Worm (Caenorhabditis elegans) whole organism, late embryonic: ENCODE measurements around the gene ZC412.3.

ENCODE experiments used
- C38D4.7 ChIP-seq: fragments of 200-800 bp; sonication (Bioruptor generic); optimal IDR thresholded peaks from 2 replicates; lab custom pipeline; 2018; ENCODE audit warnings: mild to moderate bottlenecking, missing genetic modification characterization, moderate library complexity, missing compliant biosample characterization
- T23F11.4 ChIP-seq: fragments of 200-800 bp; sonication (Bioruptor generic); optimal IDR thresholded peaks from 2 replicates; lab custom pipeline; 2018; ENCODE audit warnings: mild to moderate bottlenecking, missing genetic modification characterization, missing compliant biosample characterization
- Y22D7AL.16 ChIP-seq: sonication (generic microtip); optimal IDR thresholded peaks from 2 replicates; lab custom pipeline; 2016; ENCODE audit warnings: missing genetic modification characterization, missing compliant biosample characterization
- ceh-9 ChIP-seq: sonication (generic microtip); optimal IDR thresholded peaks from 2 replicates; lab custom pipeline; 2016; ENCODE audit warnings: mild to moderate bottlenecking, missing genetic modification characterization, inconsistent platforms, missing compliant biosample characterization
- fkh-10 ChIP-seq: fragments of 150-350 bp; optimal IDR thresholded peaks from 2 replicates; lab custom pipeline; 2014; ENCODE audit warnings: missing biosample characterization, missing genetic modification reagents, missing genetic modification characterization
- hlh-6 ChIP-seq: sonication (generic microtip); optimal IDR thresholded peaks from 2 replicates; lab custom pipeline; 2016; ENCODE audit warnings: missing genotype, missing genetic modification characterization, missing compliant biosample characterization
- npax-4 ChIP-seq: sonication (generic microtip); optimal IDR thresholded peaks from 2 replicates; lab custom pipeline; 2016; ENCODE audit warnings: missing genetic modification characterization, missing compliant biosample characterization
- pat-9 ChIP-seq: fragments of 200-800 bp; sonication (Bioruptor generic); optimal IDR thresholded peaks from 2 replicates; lab custom pipeline; 2018; ENCODE audit warnings: mild to moderate bottlenecking, missing genetic modification characterization, moderate library complexity, missing compliant biosample characterization
- pha-4 ChIP-seq: fragments of 150-350 bp; optimal IDR thresholded peaks from 2 replicates; lab custom pipeline; 2018; ENCODE audit warnings: missing biosample characterization, missing genetic modification reagents, missing genetic modification characterization
- sdc-2 ChIP-seq: sonication (generic microtip); optimal IDR thresholded peaks from 2 replicates; lab custom pipeline; 2016; ENCODE audit warnings: missing genotype, missing genetic modification characterization, missing compliant biosample characterization
- tbx-2 ChIP-seq: sonication (generic microtip); optimal IDR thresholded peaks from 2 replicates; lab custom pipeline; 2016; ENCODE audit warnings: missing genetic modification characterization, missing compliant biosample characterization

DNA sequence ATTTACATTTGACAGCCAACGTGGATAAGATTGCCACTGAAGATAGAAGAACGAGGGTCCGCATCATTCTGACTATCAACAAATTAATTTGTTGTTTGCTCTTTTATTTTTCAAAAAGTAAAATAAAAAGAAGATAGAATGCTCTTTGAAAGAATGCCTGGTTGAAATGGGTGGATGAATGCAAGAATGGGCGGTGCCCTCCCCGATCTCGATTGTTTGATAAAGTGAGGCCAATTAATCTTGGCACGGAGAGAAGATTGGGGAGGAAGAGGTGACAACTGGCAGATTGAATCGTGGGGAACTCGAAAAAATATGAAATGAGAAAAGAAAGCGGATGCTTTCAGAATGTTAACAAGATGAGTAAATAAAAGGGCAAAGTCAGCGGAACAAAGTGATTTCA, at the start of gene ZC412.3:
- no peak for TF ChIP-seq ceh-9 (tag; lab: Kevin White, UChicago)
- TF ChIP-seq pha-4, result no peak
- TF ChIP-seq fkh-10, result no peak
- no peak for TF ChIP-seq hlh-6 (tag; lab: Kevin White, UChicago)
- TF ChIP-seq Y22D7AL.16 (tag; lab: Kevin White, UChicago), result no peak
- no peak for TF ChIP-seq npax-4 (tag; lab: Kevin White, UChicago)
- TF ChIP-seq sdc-2 (tag; lab: Kevin White, UChicago), result no peak
- no peak for TF ChIP-seq tbx-2 (tag; lab: Kevin White, UChicago)
- no peak for TF ChIP-seq C38D4.7 (GFP tag; lab: Kevin White, UChicago)
- TF ChIP-seq pat-9, result no peak
- TF ChIP-seq T23F11.4, result no peak
